Worm (Caenorhabditis elegans) whole organism, L2 larva: ENCODE data around the gene gcy-21.

Experiments used
- ama-1 ChIP-seq: fragments of 150-350 bp; optimal IDR thresholded peaks from 2 replicates; lab custom pipeline; 2018; ENCODE audit warnings: inconsistent platforms
- ceh-16 ChIP-seq: fragments of 150-350 bp; optimal IDR thresholded peaks from 2 replicates; lab custom pipeline; 2014; ENCODE audit warnings: missing biosample characterization, missing genetic modification characterization
- elt-3 ChIP-seq: sonication (generic microtip); optimal IDR thresholded peaks from 2 replicates; lab custom pipeline; 2017; ENCODE audit warnings: missing biosample characterization, missing genetic modification characterization
- nhr-23 ChIP-seq: fragments of 150-350 bp; optimal IDR thresholded peaks from 2 replicates; lab custom pipeline; 2014; ENCODE audit warnings: missing biosample characterization, missing genetic modification reagents, missing genetic modification characterization
- skn-1 ChIP-seq: sonication (generic microtip); optimal IDR thresholded peaks from 2 replicates; lab custom pipeline; 2017; ENCODE audit warnings: missing biosample characterization, missing genetic modification characterization
- unc-62 ChIP-seq: fragments of 150-350 bp; optimal IDR thresholded peaks from 2 replicates; lab custom pipeline; 2014; ENCODE audit warnings: missing biosample characterization, missing genetic modification reagents, missing genetic modification characterization
- ztf-4 ChIP-seq: fragments of 150-350 bp; optimal IDR thresholded peaks from 2 replicates; lab custom pipeline; 2014; ENCODE audit warnings: missing biosample characterization, missing genetic modification characterization

DNA sequence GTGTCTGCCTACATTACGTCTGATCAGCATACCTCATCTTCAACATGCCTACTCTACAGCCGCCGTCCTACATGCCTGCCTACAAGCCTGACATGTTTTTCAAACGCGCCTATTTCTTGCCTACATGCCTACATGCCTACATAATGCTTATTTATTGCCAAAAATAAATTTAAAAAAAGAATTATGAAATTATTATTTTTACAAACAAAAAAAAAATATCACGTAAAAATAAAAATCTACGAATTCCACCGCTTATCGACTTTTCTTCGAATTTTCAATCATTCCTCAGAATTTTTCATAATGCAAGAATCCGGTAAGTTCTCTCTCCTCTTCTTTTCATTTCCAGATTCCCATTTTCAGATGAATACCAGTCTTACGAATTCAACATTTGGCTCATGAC, 37.0 kb upstream of the gcy-21 start, which contains the start of gene D2062.5:
- TF ChIP-seq ama-1 (lab: Kevin White, UChicago), result no peak
- no peak for TF ChIP-seq nhr-23 (tag; lab: Kevin White, UChicago)
- no peak for TF ChIP-seq ceh-16 (tag; lab: Kevin White, UChicago)
- no peak for TF ChIP-seq unc-62 (GFP tag; lab: Kevin White, UChicago)
- TF ChIP-seq ztf-4 (tag; lab: Kevin White, UChicago), result no peak
- no peak for TF ChIP-seq elt-3 (tag; lab: Kevin White, UChicago)
- no peak for TF ChIP-seq skn-1
